Fruit fly (Drosophila melanogaster): Measurements from ENCODE around the gene MAGE.

- TF ChIP-seq fd85E (GFP tag; optimal IDR thresholded peaks at IDR 0.05) (no peak), Blimp-1 (GFP tag; optimal IDR thresholded peaks at IDR 0.05) (no peak)
These were observed 16.9 kb downstream of the MAGE start for dm6 chr3R:7138058-7138457.
